Worm (Caenorhabditis elegans) whole organism, L2 larva: ENCODE measurements around the gene fbxa-66.
A peak's percentile ranks its signal among the peaks of the same experiment; 100 is the strongest.

ENCODE experiments used
- C34F6.9 ChIP-seq: fragments of 150-350 bp; optimal IDR thresholded peaks from 2 replicates; lab custom pipeline; 2014; ENCODE audit warnings: missing biosample characterization, missing genetic modification characterization
- R02D3.7 ChIP-seq: fragments of 150-350 bp; optimal IDR thresholded peaks from 2 replicates; lab custom pipeline; 2014; ENCODE audit warnings: missing biosample characterization, missing genetic modification characterization
- alr-1 ChIP-seq: fragments of 150-350 bp; optimal IDR thresholded peaks from 2 replicates; lab custom pipeline; 2014; ENCODE audit warnings: missing biosample characterization, missing genetic modification characterization
- aly-2 ChIP-seq: fragments of 150-350 bp; optimal IDR thresholded peaks from 2 replicates; lab custom pipeline; 2014; ENCODE audit warnings: missing biosample characterization, missing genetic modification characterization
- blmp-1 ChIP-seq: sonication (generic microtip); optimal IDR thresholded peaks from 2 replicates; lab custom pipeline; 2017; ENCODE audit warnings: missing genetic modification characterization, mild to moderate bottlenecking, missing compliant biosample characterization, antibody characterized with exemption, moderate library complexity; ENCODE audit not compliant: insufficient read depth
- ceh-16 ChIP-seq: fragments of 150-350 bp; optimal IDR thresholded peaks from 2 replicates; lab custom pipeline; 2014; ENCODE audit warnings: missing biosample characterization, missing genetic modification characterization
- ceh-82 ChIP-seq: fragments of 150-350 bp; optimal IDR thresholded peaks from 2 replicates; lab custom pipeline; 2014; ENCODE audit warnings: missing biosample characterization, missing genetic modification characterization
- crh-2 ChIP-seq: sonication (generic microtip); optimal IDR thresholded peaks from 2 replicates; lab custom pipeline; 2017; ENCODE audit warnings: missing biosample characterization, missing genetic modification characterization
- egl-27 ChIP-seq: sonication (generic microtip); optimal IDR thresholded peaks from 3 replicates; lab custom pipeline; 2017; ENCODE audit warnings: missing biosample characterization, missing genetic modification reagents, missing genetic modification characterization
- elt-1 ChIP-seq: fragments of 150-350 bp; optimal IDR thresholded peaks from 2 replicates; lab custom pipeline; 2014; ENCODE audit warnings: missing biosample characterization, missing genetic modification characterization
- lin-11 ChIP-seq: fragments of 150-350 bp; sonication (generic microtip); optimal IDR thresholded peaks from 2 replicates; lab custom pipeline; 2014; ENCODE audit warnings: missing biosample characterization, missing genetic modification characterization, inconsistent platforms, mixed read lengths
- lin-39 ChIP-seq: fragments of 150-350 bp; optimal IDR thresholded peaks from 2 replicates; lab custom pipeline; 2014; ENCODE audit warnings: missing biosample characterization, missing genetic modification reagents, missing genetic modification characterization
- lsy-2 ChIP-seq, 2 experiments: fragments of 150-350 bp in 1 of 2; sonication (generic microtip) in 1 of 2; optimal IDR thresholded peaks; 2 replicates each; lab custom pipeline; 2014 to 2017; ENCODE audit warnings: missing biosample characterization in 2 of 2, missing genetic modification characterization in 2 of 2
- mab-5 ChIP-seq: fragments of 150-350 bp; optimal IDR thresholded peaks from 2 replicates; lab custom pipeline; 2014; ENCODE audit warnings: missing biosample characterization, missing genetic modification characterization
- nhr-10 ChIP-seq: sonication (generic microtip); optimal IDR thresholded peaks from 2 replicates; lab custom pipeline; 2017; ENCODE audit warnings: missing biosample characterization, missing genetic modification characterization
- nhr-12 ChIP-seq: fragments of 150-350 bp; optimal IDR thresholded peaks from 2 replicates; lab custom pipeline; 2014; ENCODE audit warnings: missing biosample characterization, missing genetic modification characterization
- nhr-129 ChIP-seq: fragments of 150-350 bp; optimal IDR thresholded peaks from 2 replicates; lab custom pipeline; 2014; ENCODE audit warnings: missing biosample characterization, missing genetic modification characterization
- nhr-21 ChIP-seq: fragments of 150-350 bp; optimal IDR thresholded peaks from 2 replicates; lab custom pipeline; 2014; ENCODE audit warnings: missing biosample characterization, missing genetic modification characterization
- nhr-237 ChIP-seq: fragments of 150-350 bp; optimal IDR thresholded peaks from 2 replicates; lab custom pipeline; 2014; ENCODE audit warnings: missing biosample characterization, missing genetic modification characterization
- nhr-6 ChIP-seq: fragments of 150-350 bp; optimal IDR thresholded peaks from 2 replicates; lab custom pipeline; 2014; ENCODE audit warnings: missing biosample characterization, missing genetic modification characterization
- nhr-77 ChIP-seq: fragments of 150-350 bp; optimal IDR thresholded peaks from 2 replicates; lab custom pipeline; 2014; ENCODE audit warnings: missing biosample characterization, missing genetic modification characterization
- peb-1 ChIP-seq: fragments of 150-350 bp; optimal IDR thresholded peaks from 2 replicates; lab custom pipeline; 2014; ENCODE audit warnings: missing biosample characterization, missing genetic modification characterization
- sem-4 ChIP-seq: fragments of 150-350 bp; optimal IDR thresholded peaks from 2 replicates; lab custom pipeline; 2014; ENCODE audit warnings: missing biosample characterization, missing genetic modification reagents, missing genetic modification characterization
- skn-1 ChIP-seq: sonication (generic microtip); optimal IDR thresholded peaks from 2 replicates; lab custom pipeline; 2017; ENCODE audit warnings: missing biosample characterization, missing genetic modification characterization
- sma-9 ChIP-seq, 2 experiments: fragments of 150-350 bp in 1 of 2; sonication (generic microtip) in 1 of 2; optimal IDR thresholded peaks; 2 replicates each; lab custom pipeline; 2014 to 2016; ENCODE audit warnings: missing genetic modification characterization in 2 of 2, mild to moderate bottlenecking in 1 of 2, missing biosample characterization in 1 of 2, missing compliant biosample characterization in 1 of 2, missing genetic modification reagents in 1 of 2, moderate library complexity in 1 of 2
- snpc-4 ChIP-seq: fragments of 150-350 bp; optimal IDR thresholded peaks from 2 replicates; lab custom pipeline; 2014; ENCODE audit warnings: missing biosample characterization, missing genetic modification characterization
- unc-39 ChIP-seq: fragments of 150-350 bp; optimal IDR thresholded peaks from 2 replicates; lab custom pipeline; 2014; ENCODE audit warnings: missing biosample characterization, missing genetic modification characterization
- unc-55 ChIP-seq: fragments of 150-350 bp; sonication (generic microtip); optimal IDR thresholded peaks from 3 replicates; lab custom pipeline; 2014; ENCODE audit warnings: missing biosample characterization, missing genetic modification reagents, missing genetic modification characterization
- unc-62 ChIP-seq: fragments of 150-350 bp; optimal IDR thresholded peaks from 2 replicates; lab custom pipeline; 2014; ENCODE audit warnings: missing biosample characterization, missing genetic modification reagents, missing genetic modification characterization
- zag-1 ChIP-seq: fragments of 150-350 bp; optimal IDR thresholded peaks from 2 replicates; lab custom pipeline; 2014; ENCODE audit warnings: missing biosample characterization, missing genetic modification characterization
- ztf-1 ChIP-seq: fragments of 200-800 bp; sonication (Bioruptor generic); conservative IDR thresholded peaks from 2 replicates; pipeline ENCODE4 v1.3.6; 2022; ENCODE audit warnings: missing genetic modification characterization, missing compliant biosample characterization
- ztf-11 ChIP-seq: sonication (generic microtip); optimal IDR thresholded peaks from 2 replicates; lab custom pipeline; 2017; ENCODE audit warnings: missing biosample characterization, missing genetic modification characterization
- ztf-4 ChIP-seq: fragments of 150-350 bp; optimal IDR thresholded peaks from 2 replicates; lab custom pipeline; 2014; ENCODE audit warnings: missing biosample characterization, missing genetic modification characterization

Gene fbxa-66

DNA sequence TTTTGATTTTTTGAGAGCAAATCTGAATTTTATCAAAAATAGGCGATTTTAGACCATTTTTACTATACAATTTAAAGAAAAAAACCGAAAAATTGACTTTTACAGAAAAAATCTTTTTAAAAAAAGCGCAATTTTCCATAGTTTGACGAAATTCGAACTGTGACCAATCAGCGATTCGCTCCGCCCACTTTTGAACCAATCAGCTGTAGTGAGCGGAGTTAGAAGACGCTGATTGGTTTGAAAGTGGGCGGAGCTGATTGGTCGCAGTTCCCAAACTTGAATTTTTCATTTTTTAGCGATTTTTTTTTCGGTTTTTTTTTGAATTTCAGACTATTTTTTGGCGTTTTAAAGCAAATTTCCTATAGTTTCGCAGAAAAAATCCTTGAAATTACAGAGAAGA, 10.9 kb upstream of the fbxa-66 start:
- TF ChIP-seq nhr-77 (tag; lab: Kevin White, UChicago) (no peak), crh-2 (tag; lab: Kevin White, UChicago) (no peak), aly-2 (tag; lab: Kevin White, UChicago) (no peak), ztf-1 (GFP tag; lab: Robert Waterston, UW) (no peak), nhr-10 (no peak), ceh-82 (no peak), R02D3.7 (tag; lab: Kevin White, UChicago) (no peak), nhr-6 (tag; lab: Kevin White, UChicago) (no peak), blmp-1 (no peak), alr-1 (tag; lab: Kevin White, UChicago) (no peak), mab-5 (no peak)

DNA sequence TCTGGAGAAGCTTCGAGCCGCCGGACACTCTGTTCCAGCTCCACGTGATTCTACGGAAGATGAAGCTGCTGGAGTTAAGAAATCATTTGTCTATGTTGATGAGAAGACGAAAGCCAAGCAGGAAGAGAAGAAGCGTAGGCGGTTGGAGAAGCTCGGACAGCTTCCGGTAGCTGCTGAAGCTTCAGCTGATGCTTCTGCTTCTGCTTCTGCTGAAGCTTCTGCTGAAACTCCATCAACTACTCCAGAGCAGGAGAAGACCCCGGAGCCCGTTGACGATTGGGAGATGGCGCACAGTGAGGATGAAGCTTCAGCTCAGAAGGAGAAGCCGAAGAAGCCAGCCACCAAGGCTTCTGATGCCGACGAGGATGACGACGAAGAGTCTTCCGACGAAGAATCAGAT, 2.6 kb upstream of the fbxa-66 start:
- TF ChIP-seq R02D3.7 (tag; lab: Kevin White, UChicago): no peak
- TF ChIP-seq unc-39: no peak
- TF ChIP-seq zag-1: no peak
- no peak for TF ChIP-seq ztf-1 (GFP tag; lab: Robert Waterston, UW)
- no peak for TF ChIP-seq blmp-1
- no peak for TF ChIP-seq peb-1 (tag; lab: Kevin White, UChicago)
- no peak for TF ChIP-seq lsy-2 (tag; optimal IDR thresholded peaks at IDR 0.05; lab: Kevin White, UChicago)
- TF ChIP-seq unc-62 (GFP tag; lab: Kevin White, UChicago): no peak
- TF ChIP-seq egl-27 (tag; lab: Kevin White, UChicago): no peak
- TF ChIP-seq nhr-6 (tag; lab: Kevin White, UChicago): no peak
- TF ChIP-seq ceh-16 (tag; lab: Kevin White, UChicago): no peak
- TF ChIP-seq sem-4: no peak
- no peak for TF ChIP-seq nhr-237 (tag; lab: Kevin White, UChicago)
- TF ChIP-seq lin-11 (tag; lab: Kevin White, UChicago): no peak
- no peak for TF ChIP-seq elt-1
- TF ChIP-seq nhr-12: no peak
- TF ChIP-seq nhr-129 (tag; lab: Kevin White, UChicago): no peak
- no peak for TF ChIP-seq skn-1
- TF ChIP-seq, all 48 proteins: peak for 0

DNA sequence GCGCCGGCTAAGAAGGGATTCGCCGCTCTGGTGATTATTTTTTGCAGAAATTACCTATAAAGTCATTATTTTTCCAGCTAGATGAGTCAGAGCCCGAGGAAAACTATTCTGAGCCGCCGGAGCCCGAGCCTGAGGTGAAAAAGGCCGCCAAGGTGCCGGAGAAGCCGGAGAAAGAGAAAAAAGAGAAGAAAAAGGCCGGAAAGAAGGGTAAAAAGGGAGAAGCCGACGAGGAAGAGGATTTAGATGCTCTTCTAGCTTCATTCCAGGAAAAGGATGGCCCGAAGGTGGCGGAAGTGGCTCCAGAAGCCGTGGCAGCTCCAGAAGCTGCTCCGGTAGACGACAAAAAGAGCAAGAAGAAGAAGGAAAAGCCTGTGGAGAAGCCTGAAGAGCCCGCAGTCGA, 843 bp upstream of the fbxa-66 start:
- no peak for TF ChIP-seq nhr-77 (tag; lab: Kevin White, UChicago)
- TF ChIP-seq lin-39 (tag; lab: Kevin White, UChicago): no peak
- TF ChIP-seq crh-2 (tag; lab: Kevin White, UChicago): no peak
- TF ChIP-seq aly-2 (tag; lab: Kevin White, UChicago): no peak

- no peak for TF ChIP-seq lsy-2 (tag; optimal IDR thresholded peaks at IDR 0.05; lab: Kevin White, UChicago)
- no peak for TF ChIP-seq skn-1
- no peak for TF ChIP-seq ceh-82
Observed at ce11 chrIII:2310996-2311395, 2.8 kb downstream of the fbxa-66 start.

DNA sequence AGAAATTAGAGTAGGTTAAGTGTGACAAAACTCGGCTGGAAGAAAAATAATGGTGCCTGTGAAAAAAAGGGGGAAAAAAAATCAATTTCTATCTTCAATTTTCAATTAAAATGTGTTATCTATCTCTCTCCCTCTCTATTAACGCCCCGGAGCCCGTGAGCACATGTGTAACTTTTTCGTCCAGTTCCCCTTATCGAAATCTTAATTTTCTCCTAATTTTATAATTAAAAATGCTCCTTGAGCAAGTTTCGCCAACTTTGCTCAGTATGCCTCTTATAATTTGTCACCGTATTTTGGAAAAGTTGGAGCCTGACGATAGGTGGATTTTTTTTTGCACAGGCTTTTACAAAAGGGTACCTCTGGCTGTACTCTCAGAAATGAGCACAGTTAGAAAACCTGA, 5.8 kb downstream of the fbxa-66 start, which contains the start of the genes fbxa-1 and Y54F10BM.20:
TSS of gene fbxa-1 (minus strand) at position 101 of the 400 bp plus-strand sequence.
TSS of gene Y54F10BM.20 (plus strand) at position 231 of the 400 bp plus-strand sequence.
- TF ChIP-seq ztf-4 (tag; lab: Kevin White, UChicago) (no peak), peb-1 (tag; lab: Kevin White, UChicago) (no peak), lin-11 (tag; lab: Kevin White, UChicago) (no peak), nhr-21 (tag; lab: Kevin White, UChicago) (no peak), nhr-77 (tag; lab: Kevin White, UChicago) (no peak), nhr-6 (tag; lab: Kevin White, UChicago) (no peak), sma-9 (GFP tag; optimal IDR thresholded peaks at IDR 0.05; lab: Kevin White, UChicago) (no peak), sma-9 (tag; optimal IDR thresholded peaks at IDR 0.05; lab: Kevin White, UChicago) (no peak), snpc-4 (tag; lab: Kevin White, UChicago) (no peak), sem-4 (no peak)
- TF ChIP-seq, all 48 proteins: peak for 0

DNA sequence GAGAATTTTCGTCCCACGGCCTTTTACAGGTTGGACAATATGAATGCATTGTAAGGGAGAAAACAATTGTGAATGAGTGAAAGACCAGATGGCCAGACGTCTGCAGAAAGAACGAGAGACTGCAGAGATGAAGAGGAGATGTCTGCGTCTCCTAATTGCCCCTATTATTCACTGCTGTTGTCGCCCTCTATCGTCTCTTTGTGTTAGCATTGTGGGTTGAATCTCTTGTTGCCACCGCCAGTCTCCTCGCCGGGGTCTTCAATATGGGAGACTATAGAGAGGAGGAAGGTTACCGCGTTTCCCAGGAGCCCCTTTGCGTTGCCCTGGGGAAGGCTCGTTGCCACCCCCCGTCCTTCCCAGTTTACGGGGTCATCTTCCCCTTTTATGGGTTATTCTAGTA, 9.0 kb downstream of the fbxa-66 start, which contains the start of gene Y54F10BM.9:
TSS of gene Y54F10BM.9 (minus strand) at position 61 of the 400 bp plus-strand sequence.
- peak; percentile 47 for TF ChIP-seq C34F6.9
- no peak for TF ChIP-seq ceh-82
- peak in 1 of 2 experiments; percentile 38 for TF ChIP-seq lsy-2 (tag; optimal IDR thresholded peaks at IDR 0.05; lab: Kevin White, UChicago)
- TF ChIP-seq ztf-11 (tag; lab: Kevin White, UChicago): no peak
- TF ChIP-seq unc-55: peak; percentile 70
- no peak for TF ChIP-seq elt-1
- peak; percentile 47 for TF ChIP-seq lin-11 (tag; lab: Kevin White, UChicago)
- peak; percentile 59 for TF ChIP-seq nhr-129 (tag; lab: Kevin White, UChicago)
- no peak for TF ChIP-seq nhr-6 (tag; lab: Kevin White, UChicago)
